Fruit fly (Drosophila melanogaster) whole organism, embryonic: ENCODE data around the gene CG5013.
A peak's percentile ranks its signal among the peaks of the same experiment; 100 is the strongest.

Experiments used
- BEAF-32 ChIP-seq: fragments of 200-800 bp; sonication (Bioruptor generic); optimal IDR thresholded peaks from 3 replicates; lab custom pipeline; 2017; ENCODE audit warnings: missing biosample characterization, missing genetic modification characterization, mild to moderate bottlenecking, moderate library complexity, missing genetic modification reagents
- CG10565 ChIP-seq: fragments of 200-800 bp; sonication (Bioruptor generic); optimal IDR thresholded peaks from 3 replicates; lab custom pipeline; 2016; ENCODE audit warnings: missing biosample characterization, mild to moderate bottlenecking, missing genetic modification characterization
- CG11696 ChIP-seq: fragments of 200-800 bp; sonication (Bioruptor generic); IDR thresholded peaks from 2 replicates; pipeline ENCODE4 v1.3.6; 2022; ENCODE audit warnings: missing biosample characterization, missing genetic modification characterization
- CG12104 ChIP-seq: fragments of 200-800 bp; sonication (Bioruptor generic); optimal IDR thresholded peaks from 3 replicates; lab custom pipeline; 2016; ENCODE audit warnings: missing biosample characterization, missing genetic modification characterization
- CG12391 ChIP-seq: fragments of 200-800 bp; sonication (Bioruptor generic); optimal IDR thresholded peaks from 3 replicates; lab custom pipeline; 2018; ENCODE audit warnings: missing biosample characterization, mild to moderate bottlenecking, missing genetic modification characterization, moderate library complexity
- CG13424 ChIP-seq: fragments of 200-800 bp; sonication (Bioruptor generic); optimal IDR thresholded peaks from 2 replicates; lab custom pipeline; 2019; ENCODE audit warnings: missing biosample characterization, mild to moderate bottlenecking, missing genetic modification characterization, moderate library complexity
- CG13624 ChIP-seq: fragments of 200-800 bp; sonication (Bioruptor generic); optimal IDR thresholded peaks from 2 replicates; lab custom pipeline; 2016; ENCODE audit warnings: missing biosample characterization, missing genetic modification characterization
- CG14050 ChIP-seq: fragments of 200-800 bp; sonication (Bioruptor generic); IDR thresholded peaks from 3 replicates; pipeline ENCODE4 v1.3.6; 2022; ENCODE audit warnings: missing biosample characterization, missing genetic modification characterization
- CG14710 ChIP-seq: fragments of 200-800 bp; sonication (Bioruptor generic); optimal IDR thresholded peaks from 3 replicates; lab custom pipeline; 2019; ENCODE audit warnings: missing biosample characterization, mild to moderate bottlenecking, missing genetic modification characterization, moderate library complexity
- CG1529 ChIP-seq: fragments of 200-800 bp; sonication (Bioruptor generic); optimal IDR thresholded peaks from 3 replicates; lab custom pipeline; 2018; ENCODE audit warnings: missing biosample characterization, missing genetic modification characterization
- CG15601 ChIP-seq: fragments of 200-800 bp; sonication (Bioruptor generic); optimal IDR thresholded peaks from 3 replicates; lab custom pipeline; 2019; ENCODE audit warnings: missing biosample characterization, mild to moderate bottlenecking, missing genetic modification characterization, moderate library complexity
- CG16815 ChIP-seq: fragments of 200-800 bp; sonication (Bioruptor generic); optimal IDR thresholded peaks from 3 replicates; lab custom pipeline; 2017; ENCODE audit warnings: missing biosample characterization, mild to moderate bottlenecking, missing genetic modification characterization
- CG18764 ChIP-seq: fragments of 200-800 bp; sonication (Bioruptor generic); optimal IDR thresholded peaks from 3 replicates; lab custom pipeline; 2016; ENCODE audit warnings: missing biosample characterization, missing genetic modification characterization
- CG30403 ChIP-seq: fragments of 200-800 bp; sonication (Bioruptor generic); optimal IDR thresholded peaks from 3 replicates; lab custom pipeline; 2016; ENCODE audit warnings: missing biosample characterization, missing genetic modification characterization
- CG33213 ChIP-seq: fragments of 200-800 bp; sonication (Bioruptor generic); optimal IDR thresholded peaks from 3 replicates; lab custom pipeline; 2016; ENCODE audit warnings: missing biosample characterization, missing genetic modification characterization
- CG4360 ChIP-seq: fragments of 200-800 bp; sonication (Bioruptor generic); IDR thresholded peaks from 2 replicates; pipeline ENCODE4 v1.3.6; 2022; ENCODE audit warnings: missing biosample characterization, missing genetic modification characterization
- CG5953 ChIP-seq: fragments of 200-800 bp; sonication (Bioruptor generic); IDR thresholded peaks from 2 replicates; pipeline ENCODE4 v1.3.6; 2022; ENCODE audit warnings: missing biosample characterization, missing genetic modification characterization
- CG6272 ChIP-seq: fragments of 200-800 bp; sonication (Bioruptor generic); IDR thresholded peaks from 2 replicates; pipeline ENCODE4 v1.3.6; 2022; ENCODE audit warnings: missing biosample characterization, missing genetic modification characterization
- CG6791 ChIP-seq: fragments of 200-800 bp; sonication (Bioruptor generic); IDR thresholded peaks from 3 replicates; pipeline ENCODE4 v1.3.6; 2022; ENCODE audit warnings: missing biosample characterization, missing genetic modification characterization; ENCODE audit not compliant: partially characterized antibody
- CG8089 ChIP-seq: fragments of 200-800 bp; sonication (Bioruptor generic); optimal IDR thresholded peaks from 3 replicates; lab custom pipeline; 2016; ENCODE audit warnings: missing biosample characterization, missing genetic modification characterization
- CG9215 ChIP-seq: fragments of 200-800 bp; sonication (Bioruptor generic); IDR thresholded peaks from 2 replicates; pipeline ENCODE4 v1.3.6; 2022; ENCODE audit warnings: missing biosample characterization, missing genetic modification characterization
- Deaf1 ChIP-seq: fragments of 200-800 bp; optimal IDR thresholded peaks from 3 replicates; lab custom pipeline; 2019; ENCODE audit warnings: missing biosample characterization, mild to moderate bottlenecking, missing genetic modification characterization, moderate library complexity
- Dip3 ChIP-seq: fragments of 200-800 bp; sonication (Bioruptor generic); optimal IDR thresholded peaks from 3 replicates; lab custom pipeline; 2016; ENCODE audit warnings: missing biosample characterization, missing genetic modification characterization
- H2.0 ChIP-seq: fragments of 200-800 bp; sonication (Bioruptor generic); IDR thresholded peaks from 2 replicates; pipeline ENCODE4 v1.3.6; 2022; ENCODE audit warnings: missing biosample characterization, missing genetic modification characterization
- HLH3B ChIP-seq: fragments of 200-800 bp; sonication (Bioruptor generic); IDR thresholded peaks from 2 replicates; pipeline ENCODE4 v1.3.6; 2022; ENCODE audit warnings: missing biosample characterization, missing genetic modification characterization
- Hey ChIP-seq: fragments of 200-800 bp; sonication (Bioruptor generic); optimal IDR thresholded peaks from 3 replicates; lab custom pipeline; 2018; ENCODE audit warnings: missing biosample characterization, mild to moderate bottlenecking, missing genetic modification characterization
- NK7.1 ChIP-seq: fragments of 200-800 bp; sonication (Bioruptor generic); optimal IDR thresholded peaks from 3 replicates; lab custom pipeline; 2016; ENCODE audit warnings: missing biosample characterization, missing genetic modification characterization
- Neu2 ChIP-seq: fragments of 200-800 bp; sonication (Bioruptor generic); optimal IDR thresholded peaks from 3 replicates; lab custom pipeline; 2016; ENCODE audit warnings: missing biosample characterization, missing genetic modification characterization, borderline replicate concordance
- Rfx ChIP-seq: fragments of 200-800 bp; sonication (Bioruptor generic); IDR thresholded peaks from 2 replicates; pipeline ENCODE4 v1.3.6; 2022; ENCODE audit warnings: missing biosample characterization, missing genetic modification characterization
- Sry-δ ChIP-seq: fragments of 200-800 bp; sonication (Bioruptor generic); optimal IDR thresholded peaks from 2 replicates; lab custom pipeline; 2016; ENCODE audit warnings: missing biosample characterization, missing genetic modification characterization
- Xrp1 ChIP-seq: fragments of 200-800 bp; sonication (Bioruptor generic); IDR thresholded peaks from 2 replicates; pipeline ENCODE4 v1.3.6; 2022; ENCODE audit warnings: missing biosample characterization, missing genetic modification characterization
- ap ChIP-seq: fragments of 200-800 bp; sonication (Bioruptor generic); IDR thresholded peaks from 2 replicates; pipeline ENCODE4 v1.3.6; 2022; ENCODE audit warnings: missing biosample characterization, missing genetic modification characterization
- az2 ChIP-seq: fragments of 200-800 bp; sonication (Bioruptor generic); optimal IDR thresholded peaks from 3 replicates; lab custom pipeline; 2016; ENCODE audit warnings: missing biosample characterization, missing genetic modification characterization
- bab2 ChIP-seq: fragments of 200-800 bp; sonication (Bioruptor generic); optimal IDR thresholded peaks from 2 replicates; lab custom pipeline; 2016; ENCODE audit warnings: missing biosample characterization, missing genetic modification characterization
- cg ChIP-seq: fragments of 200-800 bp; sonication (Bioruptor generic); optimal IDR thresholded peaks from 3 replicates; lab custom pipeline; 2019; ENCODE audit warnings: missing biosample characterization, mild to moderate bottlenecking, missing genetic modification characterization, moderate library complexity
- chif ChIP-seq, 2 experiments: fragments of 200-800 bp; sonication (Bioruptor generic); optimal IDR thresholded peaks; 3 replicates each; lab custom pipeline; 2016; ENCODE audit warnings: missing biosample characterization in 2 of 2, missing genetic modification characterization in 2 of 2
- gcm ChIP-seq: fragments of 200-800 bp; sonication (Bioruptor generic); optimal IDR thresholded peaks from 2 replicates; lab custom pipeline; 2019; ENCODE audit warnings: missing biosample characterization, mild to moderate bottlenecking, missing genetic modification characterization, moderate library complexity
- h ChIP-seq: fragments of >200 bp; optimal IDR thresholded peaks from 2 replicates; lab custom pipeline; 2017
- hkb ChIP-seq, 2 experiments: fragments of 200-800 bp in 1 of 2; fragments of >200 bp in 1 of 2; sonication (Bioruptor generic) in 1 of 2; IDR thresholded peaks in 1 of 2; optimal IDR thresholded peaks in 1 of 2; 2 replicates each; pipeline versions ENCODE4 v1.3.6 to Lab custom; 2017 to 2022; ENCODE audit warnings: missing biosample characterization in 1 of 2, missing genetic modification characterization in 1 of 2
- jumu ChIP-seq: fragments of 200-800 bp; sonication (Bioruptor generic); optimal IDR thresholded peaks from 3 replicates; lab custom pipeline; 2016; ENCODE audit warnings: missing biosample characterization, missing genetic modification characterization
- lilli ChIP-seq: fragments of 200-800 bp; sonication (Bioruptor generic); optimal IDR thresholded peaks from 3 replicates; lab custom pipeline; 2016; ENCODE audit warnings: missing biosample characterization, missing genetic modification characterization
- onecut ChIP-seq: fragments of 200-800 bp; sonication (Bioruptor generic); IDR thresholded peaks from 2 replicates; pipeline ENCODE4 v1.3.6; 2022; ENCODE audit warnings: missing biosample characterization, missing genetic modification characterization
- pan ChIP-seq, 4 experiments: fragments of >200 bp in 3 of 4; fragments of 200-800 bp in 1 of 4; sonication (Bioruptor generic) in 1 of 4; optimal IDR thresholded peaks in 3 of 4; IDR thresholded peaks in 1 of 4; 2 replicates each; pipeline versions ENCODE4 v1.3.6 to Lab custom; 2017 to 2022; ENCODE audit warnings: missing biosample characterization in 2 of 4, missing genetic modification characterization in 2 of 4, mixed read lengths in 1 of 4
- pros ChIP-seq: fragments of 200-800 bp; sonication (Bioruptor generic); optimal IDR thresholded peaks from 3 replicates; lab custom pipeline; 2019; ENCODE audit warnings: missing biosample characterization, mild to moderate bottlenecking, missing genetic modification characterization, moderate library complexity
- ranshi ChIP-seq: fragments of 200-800 bp; sonication (Bioruptor generic); IDR thresholded peaks from 2 replicates; pipeline ENCODE4 v1.3.6; 2022; ENCODE audit warnings: missing biosample characterization, missing genetic modification characterization
- seq ChIP-seq: fragments of 200-800 bp; sonication (Bioruptor generic); IDR thresholded peaks from 2 replicates; pipeline ENCODE4 v1.3.6; 2022; ENCODE audit warnings: missing biosample characterization, missing genetic modification characterization
- sisA ChIP-seq: fragments of 200-800 bp; sonication (Bioruptor generic); IDR thresholded peaks from 2 replicates; pipeline ENCODE4 v1.3.6; 2022; ENCODE audit warnings: missing biosample characterization, missing genetic modification characterization
- slou ChIP-seq: fragments of 200-800 bp; sonication (Bioruptor generic); optimal IDR thresholded peaks from 3 replicates; lab custom pipeline; 2016; ENCODE audit warnings: missing biosample characterization, missing genetic modification characterization

Gene CG5013

dm6 chr3R:16071689-16072580 lies 22.5 kb downstream of the CG5013 start (continued):
- TF ChIP-seq cg (GFP tag; lab: Kevin White, UChicago) (peak; percentile 45), CG6272 (GFP tag; lab: Robert Waterston, UW) (peak; percentile 58; the same call in 1 of the 2 replicates), pan (optimal IDR thresholded peaks at IDR 0.05; lab: Kevin White, UChicago) (no peak), pan (GFP tag; optimal IDR thresholded peaks at IDR 0.05 in 1 of 2, IDR thresholded peaks at IDR 0.05 in 1 of 2) (peak in 1 of 2 experiments; percentile 78), bab2 (GFP tag; lab: Kevin White, UChicago) (peak; percentile 55), CG1529 (peak; percentile 48), Deaf1 (tag; lab: Kevin White, UChicago) (peak; percentile 39), CG11696 (GFP tag; lab: Robert Waterston, UW) (peak; percentile 57; the same call in 1 of the 2 replicates), onecut (peak; percentile 55), sisA (peak; percentile 69), CG16815 (GFP tag; lab: Kevin White, UChicago) (peak; percentile 57), CG8089 (peak; percentile 10), CG30403 (GFP tag; lab: Kevin White, UChicago) (peak; percentile 83), gcm (peak; percentile 66), slou (no peak), CG14050 (GFP tag; lab: Robert Waterston, UW) (peak; percentile 73), az2 (GFP tag; lab: Kevin White, UChicago) (peak; percentile 86), Sry-δ (GFP tag; lab: Kevin White, UChicago) (peak; percentile 5), CG9215 (no peak), Xrp1 (GFP tag; lab: Robert Waterston, UW) (peak; percentile 96), NK7.1 (GFP tag; lab: Kevin White, UChicago) (no peak), Rfx (GFP tag; lab: Robert Waterston, UW) (0 out of 2 replicates have a peak, but pooled peaks have one; percentile 12), CG10565 (no peak), HLH3B (peak; percentile 89), CG4360 (GFP tag; lab: Robert Waterston, UW) (peak; percentile 39; the same call in 1 of the 2 replicates), CG15601 (tag; lab: Kevin White, UChicago) (peak; percentile 41), CG14710 (peak; percentile 51), pros (GFP tag; lab: Kevin White, UChicago) (peak; percentile 85), hkb (optimal IDR thresholded peaks at IDR 0.05; lab: Kevin White, UChicago) (no peak), hkb (GFP tag; IDR thresholded peaks at IDR 0.05; lab: Robert Waterston, UW) (peak; percentile 91), CG33213 (GFP tag; lab: Kevin White, UChicago) (peak; percentile 35), Neu2 (no peak), CG12391 (peak; percentile 78), Hey (tag; lab: Kevin White, UChicago) (no peak), CG18764 (GFP tag; lab: Kevin White, UChicago) (peak; percentile 41), chif (GFP tag; optimal IDR thresholded peaks at IDR 0.05; lab: Kevin White, UChicago) (peak in 1 of 2 experiments; percentile 70), BEAF-32 (GFP tag; lab: Kevin White, UChicago) (peak; percentile 20), CG13424 (tag; lab: Kevin White, UChicago) (peak; percentile 48), Dip3 (GFP tag; lab: Kevin White, UChicago) (no peak), ranshi (GFP tag; lab: Robert Waterston, UW) (peak; percentile 73), H2.0 (GFP tag; lab: Robert Waterston, UW) (peak; percentile 75), h (lab: Kevin White, UChicago) (no peak), CG6791 (GFP tag; lab: Robert Waterston, UW) (peak; percentile 44; the same call in 1 of the 3 replicates), lilli (GFP tag; lab: Kevin White, UChicago) (peak; percentile 55), seq (GFP tag; lab: Robert Waterston, UW) (peak; percentile 66; the same call in 1 of the 2 replicates), ap (GFP tag; lab: Robert Waterston, UW) (peak; percentile 69), CG12104 (GFP tag; lab: Kevin White, UChicago) (peak; percentile 53), jumu (GFP tag; lab: Kevin White, UChicago) (no peak), CG13624 (GFP tag; lab: Kevin White, UChicago) (peak; percentile 1), CG5953 (peak; percentile 74)
